Fruit fly (Drosophila melanogaster) whole organism, embryonic: ENCODE measurements around the gene Gs1l.
A peak's percentile ranks its signal among the peaks of the same experiment; 100 is the strongest.

Source experiments
- Atf3 ChIP-seq: fragments of 200-800 bp; sonication (Bioruptor generic); optimal IDR thresholded peaks from 3 replicates; lab custom pipeline; 2016; ENCODE audit warnings: missing biosample characterization, missing genetic modification characterization
- CG10209 ChIP-seq: fragments of 200-800 bp; sonication (Bioruptor generic); optimal IDR thresholded peaks from 3 replicates; lab custom pipeline; 2017; ENCODE audit warnings: missing biosample characterization, mild to moderate bottlenecking, missing genetic modification characterization, missing genetic modification reagents
- CG1024 ChIP-seq: fragments of 200-800 bp; sonication (Bioruptor generic); IDR thresholded peaks from 2 replicates; pipeline ENCODE4 v1.3.6; 2022; ENCODE audit warnings: missing biosample characterization, missing genetic modification characterization
- CG11696 ChIP-seq: fragments of 200-800 bp; sonication (Bioruptor generic); IDR thresholded peaks from 2 replicates; pipeline ENCODE4 v1.3.6; 2022; ENCODE audit warnings: missing biosample characterization, missing genetic modification characterization
- CG1233 ChIP-seq: fragments of 200-800 bp; sonication (Bioruptor generic); optimal IDR thresholded peaks from 4 replicates; lab custom pipeline; 2018; ENCODE audit warnings: missing biosample characterization, mild to moderate bottlenecking, missing genetic modification characterization
- CG12744 ChIP-seq: fragments of 200-800 bp; sonication (Bioruptor generic); optimal IDR thresholded peaks from 2 replicates; lab custom pipeline; 2016; ENCODE audit warnings: missing biosample characterization, missing genetic modification characterization
- CG14441 ChIP-seq: fragments of 200-800 bp; sonication (Bioruptor generic); IDR thresholded peaks from 2 replicates; pipeline ENCODE4 v1.3.6; 2022; ENCODE audit warnings: missing biosample characterization, missing genetic modification characterization
- CG1647 ChIP-seq: fragments of 200-800 bp; sonication (Bioruptor generic); optimal IDR thresholded peaks from 3 replicates; lab custom pipeline; 2016; ENCODE audit warnings: missing biosample characterization, missing genetic modification characterization
- CG17568 ChIP-seq: fragments of 200-800 bp; sonication (Bioruptor generic); optimal IDR thresholded peaks from 2 replicates; lab custom pipeline; 2018; ENCODE audit warnings: missing biosample characterization, mild to moderate bottlenecking, missing genetic modification characterization, moderate library complexity
- CG17612 ChIP-seq: fragments of 200-800 bp; sonication (Bioruptor generic); IDR thresholded peaks from 2 replicates; pipeline ENCODE4 v1.3.6; 2022; ENCODE audit warnings: missing biosample characterization, missing genetic modification characterization
- CG18476 ChIP-seq: fragments of 200-800 bp; sonication (Bioruptor generic); optimal IDR thresholded peaks from 2 replicates; lab custom pipeline; 2016; ENCODE audit warnings: missing biosample characterization, mild to moderate bottlenecking, missing genetic modification characterization
- CG18764 ChIP-seq: fragments of 200-800 bp; sonication (Bioruptor generic); optimal IDR thresholded peaks from 3 replicates; lab custom pipeline; 2016; ENCODE audit warnings: missing biosample characterization, missing genetic modification characterization
- CG2202 ChIP-seq: fragments of 200-800 bp; sonication (Bioruptor generic); optimal IDR thresholded peaks from 2 replicates; lab custom pipeline; 2018; ENCODE audit warnings: missing biosample characterization, mild to moderate bottlenecking, missing genetic modification characterization
- CG2875 ChIP-seq: fragments of 200-800 bp; sonication (Bioruptor generic); optimal IDR thresholded peaks from 2 replicates; lab custom pipeline; 2017; ENCODE audit warnings: missing biosample characterization, mild to moderate bottlenecking, missing genetic modification characterization, missing genetic modification reagents
- CG31224 ChIP-seq: fragments of 200-800 bp; sonication (Bioruptor generic); IDR thresholded peaks from 2 replicates; pipeline ENCODE4 v1.3.6; 2022; ENCODE audit warnings: missing biosample characterization, missing genetic modification characterization
- CG32532 ChIP-seq: fragments of 200-800 bp; sonication (Bioruptor generic); IDR thresholded peaks from 2 replicates; pipeline ENCODE4 v1.3.6; 2022; ENCODE audit warnings: missing biosample characterization, missing genetic modification characterization
- CG33213 ChIP-seq: fragments of 200-800 bp; sonication (Bioruptor generic); optimal IDR thresholded peaks from 3 replicates; lab custom pipeline; 2016; ENCODE audit warnings: missing biosample characterization, missing genetic modification characterization
- CG4424 ChIP-seq: fragments of 200-800 bp; sonication (Bioruptor generic); optimal IDR thresholded peaks from 3 replicates; lab custom pipeline; 2016; ENCODE audit warnings: missing biosample characterization, missing genetic modification characterization
- CG4617 ChIP-seq: fragments of 200-800 bp; sonication (Bioruptor generic); optimal IDR thresholded peaks from 3 replicates; lab custom pipeline; 2016; ENCODE audit warnings: missing biosample characterization, missing genetic modification characterization, borderline replicate concordance
- CG8388 ChIP-seq: fragments of 200-800 bp; sonication (Bioruptor generic); optimal IDR thresholded peaks from 2 replicates; lab custom pipeline; 2019; ENCODE audit warnings: missing biosample characterization, mild to moderate bottlenecking, missing genetic modification characterization, moderate library complexity
- CG9932 ChIP-seq: fragments of 200-800 bp; sonication (Bioruptor generic); IDR thresholded peaks from 2 replicates; pipeline ENCODE4 v1.3.6; 2022; ENCODE audit warnings: missing biosample characterization, missing genetic modification characterization
- Dref ChIP-seq: fragments of 200-800 bp; sonication (Bioruptor generic); IDR thresholded peaks from 2 replicates; pipeline ENCODE4 v1.3.6; 2022; ENCODE audit warnings: missing biosample characterization, missing genetic modification characterization
- Drgx ChIP-seq: fragments of 200-800 bp; sonication (Bioruptor generic); IDR thresholded peaks from 2 replicates; pipeline ENCODE4 v1.3.6; 2022; ENCODE audit warnings: missing biosample characterization, missing genetic modification characterization
- E2f2 ChIP-seq: fragments of 200-800 bp; sonication (Bioruptor generic); IDR thresholded peaks from 2 replicates; pipeline ENCODE4 v1.3.6; 2022; ENCODE audit warnings: missing biosample characterization, missing genetic modification characterization
- Ets97D ChIP-seq: fragments of 200-800 bp; sonication (Bioruptor generic); optimal IDR thresholded peaks from 3 replicates; lab custom pipeline; 2016; ENCODE audit warnings: missing biosample characterization, missing genetic modification characterization
- H15 ChIP-seq: fragments of 200-800 bp; sonication (Bioruptor generic); IDR thresholded peaks from 3 replicates; pipeline ENCODE4 v1.3.6; 2022; ENCODE audit warnings: missing biosample characterization, missing genetic modification characterization
- Jarid2 ChIP-seq: fragments of 200-800 bp; sonication (Bioruptor generic); optimal IDR thresholded peaks from 3 replicates; lab custom pipeline; 2017; ENCODE audit warnings: mild to moderate bottlenecking, missing biosample characterization, missing genetic modification reagents, missing genetic modification characterization
- Lim3 ChIP-seq: fragments of 200-800 bp; sonication (Bioruptor generic); IDR thresholded peaks from 2 replicates; pipeline ENCODE4 v1.3.6; 2022; ENCODE audit warnings: missing biosample characterization, missing genetic modification characterization
- MTF-1 ChIP-seq: fragments of 200-800 bp; sonication (Bioruptor generic); optimal IDR thresholded peaks from 2 replicates; lab custom pipeline; 2018; ENCODE audit warnings: missing biosample characterization, mild to moderate bottlenecking, missing genetic modification characterization, borderline replicate concordance
- Pdp1 ChIP-seq, 2 experiments: fragments of 200-800 bp; sonication (Bioruptor generic); optimal IDR thresholded peaks; 3 replicates each; lab custom pipeline; 2016; ENCODE audit warnings: missing biosample characterization in 2 of 2, missing genetic modification characterization in 2 of 2, mild to moderate bottlenecking in 1 of 2, moderate library complexity in 1 of 2
- Sox102F ChIP-seq: fragments of 200-800 bp; sonication (Bioruptor generic); optimal IDR thresholded peaks from 2 replicates; lab custom pipeline; 2018; ENCODE audit warnings: missing biosample characterization, mild to moderate bottlenecking, missing genetic modification characterization, moderate library complexity
- abd-A ChIP-seq: fragments of 200-800 bp; sonication (Bioruptor generic); optimal IDR thresholded peaks from 3 replicates; lab custom pipeline; 2019; ENCODE audit warnings: missing biosample characterization, mild to moderate bottlenecking, missing genetic modification characterization, moderate library complexity
- aop ChIP-seq: fragments of 200-800 bp; sonication (Bioruptor generic); IDR thresholded peaks from 2 replicates; pipeline ENCODE4 v1.3.6; 2022; ENCODE audit warnings: missing biosample characterization, missing genetic modification characterization
- ash1 ChIP-seq: fragments of 200-800 bp; sonication (Bioruptor generic); optimal IDR thresholded peaks from 2 replicates; lab custom pipeline; 2018; ENCODE audit warnings: missing biosample characterization, mild to moderate bottlenecking, missing genetic modification characterization
- cg ChIP-seq: fragments of 200-800 bp; sonication (Bioruptor generic); optimal IDR thresholded peaks from 3 replicates; lab custom pipeline; 2019; ENCODE audit warnings: missing biosample characterization, mild to moderate bottlenecking, missing genetic modification characterization, moderate library complexity
- chn ChIP-seq: fragments of 200-800 bp; sonication (Bioruptor generic); optimal IDR thresholded peaks from 2 replicates; lab custom pipeline; 2016; ENCODE audit warnings: missing biosample characterization, missing genetic modification characterization
- ci ChIP-seq: fragments of 200-800 bp; sonication (Bioruptor generic); IDR thresholded peaks from 3 replicates; pipeline ENCODE4 v1.3.6; 2022; ENCODE audit warnings: missing biosample characterization, missing genetic modification characterization
- croc ChIP-seq: fragments of 200-800 bp; sonication (Bioruptor generic); conservative IDR thresholded peaks from 3 replicates; pipeline ENCODE4 v1.3.6; 2022; ENCODE audit warnings: missing biosample characterization, missing genetic modification characterization
- eyg ChIP-seq: fragments of 200-800 bp; sonication (Bioruptor generic); optimal IDR thresholded peaks from 3 replicates; lab custom pipeline; 2016; ENCODE audit warnings: missing biosample characterization, missing genetic modification characterization
- fd102C ChIP-seq: fragments of 200-800 bp; sonication (Bioruptor generic); optimal IDR thresholded peaks from 2 replicates; lab custom pipeline; 2018; ENCODE audit warnings: missing biosample characterization, mild to moderate bottlenecking, missing genetic modification characterization, moderate library complexity
- gcm ChIP-seq: fragments of 200-800 bp; sonication (Bioruptor generic); optimal IDR thresholded peaks from 2 replicates; lab custom pipeline; 2019; ENCODE audit warnings: missing biosample characterization, mild to moderate bottlenecking, missing genetic modification characterization, moderate library complexity
- gem ChIP-seq: fragments of 200-800 bp; sonication (Bioruptor generic); optimal IDR thresholded peaks from 2 replicates; lab custom pipeline; 2019; ENCODE audit warnings: missing biosample characterization, mild to moderate bottlenecking, missing genetic modification characterization, moderate library complexity
- grau ChIP-seq: fragments of 200-800 bp; optimal IDR thresholded peaks from 3 replicates; lab custom pipeline; 2019; ENCODE audit warnings: missing biosample characterization, mild to moderate bottlenecking, missing genetic modification characterization, moderate library complexity
- kah ChIP-seq: fragments of 200-800 bp; sonication (Bioruptor generic); optimal IDR thresholded peaks from 2 replicates; lab custom pipeline; 2018; ENCODE audit warnings: missing biosample characterization, mild to moderate bottlenecking, missing genetic modification characterization
- nerfin-2 ChIP-seq: fragments of 200-800 bp; sonication (Bioruptor generic); IDR thresholded peaks from 2 replicates; pipeline ENCODE4 v1.3.6; 2022; ENCODE audit warnings: missing biosample characterization, missing genetic modification characterization; ENCODE audit not compliant: partially characterized antibody
- onecut ChIP-seq: fragments of 200-800 bp; sonication (Bioruptor generic); IDR thresholded peaks from 2 replicates; pipeline ENCODE4 v1.3.6; 2022; ENCODE audit warnings: missing biosample characterization, missing genetic modification characterization
- pfk ChIP-seq: fragments of 200-800 bp; sonication (Bioruptor generic); optimal IDR thresholded peaks from 2 replicates; lab custom pipeline; 2018; ENCODE audit warnings: missing biosample characterization, mild to moderate bottlenecking, missing genetic modification characterization, moderate library complexity
- stc ChIP-seq: fragments of 200-800 bp; sonication (Bioruptor generic); IDR thresholded peaks from 2 replicates; pipeline ENCODE4 v1.3.6; 2022; ENCODE audit warnings: missing biosample characterization, missing genetic modification characterization
- tgo ChIP-seq: fragments of 200-800 bp; sonication (Bioruptor generic); IDR thresholded peaks from 3 replicates; pipeline ENCODE4 v1.3.6; 2022; ENCODE audit warnings: missing biosample characterization, missing genetic modification characterization
- trh ChIP-seq: fragments of 200-800 bp; sonication (Bioruptor generic); optimal IDR thresholded peaks from 2 replicates; lab custom pipeline; 2016; ENCODE audit warnings: missing biosample characterization, missing genetic modification characterization
- usp ChIP-seq: fragments of >200 bp; optimal IDR thresholded peaks from 2 replicates; lab custom pipeline; 2017; ENCODE audit warnings: missing biosample characterization, missing genetic modification characterization
- wek ChIP-seq: fragments of 200-800 bp; sonication (Bioruptor generic); optimal IDR thresholded peaks from 3 replicates; lab custom pipeline; 2018; ENCODE audit warnings: missing biosample characterization, mild to moderate bottlenecking, missing genetic modification characterization, moderate library complexity

Gs1l gene

dm6 chr2L:4463323-4463722 lies 6.7 kb upstream of the Gs1l start, which contains the start of the genes CG15443 and Paris (continued):
- TF ChIP-seq wek (peak; percentile 43), chn (GFP tag; lab: Kevin White, UChicago) (no peak), Sox102F (GFP tag; lab: Kevin White, UChicago) (no peak), onecut (GFP tag; lab: Robert Waterston, UW) (0 out of 2 replicates have a peak, but pooled peaks have one; percentile 31), gcm (no peak), Ets97D (GFP tag; lab: Kevin White, UChicago) (peak; percentile 41), MTF-1 (GFP tag; lab: Kevin White, UChicago) (peak; percentile 7), aop (GFP tag; lab: Robert Waterston, UW) (no peak), CG10209 (GFP tag; lab: Kevin White, UChicago) (no peak), grau (tag; lab: Kevin White, UChicago) (no peak), tgo (GFP tag; lab: Robert Waterston, UW) (no peak), CG9932 (GFP tag; lab: Robert Waterston, UW) (no peak), Lim3 (GFP tag; lab: Robert Waterston, UW) (no peak), CG31224 (GFP tag; lab: Robert Waterston, UW) (no peak), CG1233 (GFP tag; lab: Kevin White, UChicago) (peak; percentile 9), CG17568 (GFP tag; lab: Kevin White, UChicago) (no peak), E2f2 (peak; percentile 86), Dref (GFP tag; lab: Robert Waterston, UW) (peak; percentile 77), croc (GFP tag; lab: Robert Waterston, UW) (no peak), stc (GFP tag; lab: Robert Waterston, UW) (no peak), trh (GFP tag; lab: Kevin White, UChicago) (no peak), CG33213 (GFP tag; lab: Kevin White, UChicago) (no peak), CG1024 (GFP tag; lab: Robert Waterston, UW) (no peak; the same call in 1 of the 2 replicates), Atf3 (GFP tag; lab: Kevin White, UChicago) (no peak), CG11696 (GFP tag; lab: Robert Waterston, UW) (no peak), abd-A (no peak), CG4424 (no peak), Jarid2 (GFP tag; lab: Kevin White, UChicago) (no peak), ash1 (no peak), CG8388 (GFP tag; lab: Kevin White, UChicago) (no peak), Drgx (GFP tag; lab: Robert Waterston, UW) (no peak), H15 (GFP tag; lab: Robert Waterston, UW) (0 out of 3 replicates have a peak, but pooled peaks have one; percentile 21), CG1647 (GFP tag; lab: Kevin White, UChicago) (no peak), CG2202 (tag; lab: Kevin White, UChicago) (no peak), Pdp1 (GFP tag; optimal IDR thresholded peaks at IDR 0.05; lab: Kevin White, UChicago) (no peak), nerfin-2 (GFP tag; lab: Robert Waterston, UW) (peak; percentile 90), CG12744 (GFP tag; lab: Kevin White, UChicago) (no peak), CG14441 (no peak), gem (tag; lab: Kevin White, UChicago) (no peak), CG17612 (no peak), cg (GFP tag; lab: Kevin White, UChicago) (no peak), CG32532 (peak; percentile 58; the same call in 1 of the 2 replicates), CG18476 (no peak), pfk (GFP tag; lab: Kevin White, UChicago) (peak; percentile 36), fd102C (no peak), usp (no peak), CG2875 (GFP tag; lab: Kevin White, UChicago) (no peak), ci (GFP tag; lab: Robert Waterston, UW) (peak; percentile 57; the same call in 2 of the 3 replicates), kah (peak; percentile 50), CG18764 (GFP tag; lab: Kevin White, UChicago) (no peak), eyg (no peak), CG4617 (no peak)
